Worm (Caenorhabditis elegans): ENCODE measurements around the gene srh-246.

The srh-246 gene

DNA sequence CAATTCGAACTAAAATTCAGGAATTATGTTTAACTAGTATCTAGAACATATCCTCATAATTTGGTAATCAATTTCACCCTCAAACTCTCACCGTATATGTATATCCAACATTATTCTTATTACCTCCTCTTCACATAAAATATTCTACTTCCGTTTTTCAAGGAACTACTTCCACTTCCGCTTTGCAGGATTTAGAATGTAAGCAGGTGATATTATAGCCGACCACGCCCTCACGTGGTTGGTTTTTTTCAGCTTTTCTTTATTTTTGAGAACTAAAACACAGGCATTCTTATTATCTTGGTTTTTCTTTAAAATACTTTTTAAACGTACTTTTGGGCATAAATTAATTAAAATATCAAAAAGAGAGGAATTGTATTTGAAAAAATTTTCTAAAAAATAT, 39.7 kb downstream of the srh-246 start:
- TF ChIP-seq swsn-7 (tag; optimal IDR thresholded peaks at IDR 0.05) (peak; percentile 28), isw-1 (GFP tag; IDR thresholded peaks at IDR 0.05) (no peak), hlh-4 (tag; optimal IDR thresholded peaks at IDR 0.05) (peak; percentile 97), nhr-11 (tag; optimal IDR thresholded peaks at IDR 0.05) (peak; percentile 27), nhr-20 (tag; optimal IDR thresholded peaks at IDR 0.05) (peak; percentile 44), nhr-71 (tag; optimal IDR thresholded peaks at IDR 0.05) (peak; percentile 82), zip-4 (GFP tag; optimal IDR thresholded peaks at IDR 0.05) (no peak), fkh-8 (tag; optimal IDR thresholded peaks at IDR 0.05) (peak; percentile 93), efl-3 (GFP tag; optimal IDR thresholded peaks at IDR 0.05) (no peak), lsy-2 (tag; optimal IDR thresholded peaks at IDR 0.05) (peak in 1 of 2 experiments; percentile 38), unc-30 (tag; optimal IDR thresholded peaks at IDR 0.05) (no peak), sox-4 (tag; optimal IDR thresholded peaks at IDR 0.05) (peak; percentile 43), lin-14 (GFP tag; optimal IDR thresholded peaks at IDR 0.05) (peak; percentile 75), dsc-1 (tag; optimal IDR thresholded peaks at IDR 0.05) (no peak), nhr-47 (tag; optimal IDR thresholded peaks at IDR 0.05) (peak; percentile 77), lin-15B (tag; optimal IDR thresholded peaks at IDR 0.05) (no peak), unc-86 (tag; optimal IDR thresholded peaks at IDR 0.05) (peak; percentile 34), aly-2 (tag; optimal IDR thresholded peaks at IDR 0.05) (no peak), pqm-1 (tag; optimal IDR thresholded peaks at IDR 0.05) (no peak)

DNA sequence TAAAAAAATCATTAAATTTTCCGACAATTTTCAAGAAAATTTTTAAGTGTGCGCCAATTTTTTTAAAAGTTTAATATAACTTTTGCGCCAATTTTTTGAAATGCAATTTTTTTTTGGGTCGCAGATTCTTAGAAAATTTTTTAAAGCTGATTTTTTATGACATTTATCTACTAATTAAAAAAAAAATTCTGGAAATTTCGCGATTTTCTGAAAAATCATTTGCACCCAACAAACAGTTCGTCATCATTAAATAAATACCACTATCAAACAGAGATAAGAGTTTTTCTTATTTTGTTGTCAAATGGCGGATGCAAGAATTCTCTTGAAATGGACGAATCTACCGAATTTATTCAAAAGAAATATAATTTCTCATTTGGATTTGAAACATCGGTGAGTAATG, 42.3 kb downstream of the srh-246 start, which contains the start of gene F48G7.13:
TSS of gene F48G7.13 (plus strand) at position 301 of the 400 bp plus-strand sequence.
- no peak for TF ChIP-seq pqm-1 (tag; optimal IDR thresholded peaks at IDR 0.05)
- no peak for TF ChIP-seq ceh-90 (tag; optimal IDR thresholded peaks at IDR 0.05)
- no peak for TF ChIP-seq nhr-84 (tag; optimal IDR thresholded peaks at IDR 0.05)
- no peak for TF ChIP-seq vab-15 (tag; optimal IDR thresholded peaks at IDR 0.05)
- TF ChIP-seq nhr-90 (tag; optimal IDR thresholded peaks at IDR 0.05; ENCODE audit: poor library complexity): no peak
- TF ChIP-seq isw-1 (GFP tag; IDR thresholded peaks at IDR 0.05): no peak
- no peak for TF ChIP-seq nhr-11 (tag; optimal IDR thresholded peaks at IDR 0.05)
- no peak for TF ChIP-seq nhr-85 (tag)
- TF ChIP-seq ceh-8 (GFP tag; optimal IDR thresholded peaks at IDR 0.05): no peak

DNA sequence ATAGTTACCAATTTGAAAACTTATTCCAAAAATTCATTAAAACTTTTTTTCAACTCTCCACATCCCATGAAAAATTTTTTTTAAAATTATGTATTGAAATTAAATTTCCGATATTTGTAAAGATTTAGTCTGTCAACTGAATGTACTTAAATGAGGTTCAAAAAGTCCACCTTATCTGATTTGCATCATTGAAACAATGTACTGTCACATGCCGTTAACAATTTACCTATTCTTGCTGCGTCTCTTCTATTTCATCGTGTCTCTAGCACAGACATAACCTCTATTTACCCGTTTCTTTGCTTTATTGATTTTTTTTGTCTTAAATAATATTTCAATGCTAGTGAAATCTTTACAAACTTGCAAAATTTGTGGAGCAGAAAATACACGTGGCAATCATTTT, 47.4 kb downstream of the srh-246 start, which contains the start of gene nhr-90:
TSS of gene nhr-90 (plus strand) at position 296 of the 400 bp plus-strand sequence.
- TF ChIP-seq vab-15 (tag; optimal IDR thresholded peaks at IDR 0.05) (no peak), C16A3.4 (tag; optimal IDR thresholded peaks at IDR 0.05) (peak; percentile 5), lin-35 (GFP tag; optimal IDR thresholded peaks at IDR 0.05) (peak in 1 of 2 experiments; percentile 46), nhr-20 (tag; optimal IDR thresholded peaks at IDR 0.05) (peak; percentile 55), skn-1 (tag; optimal IDR thresholded peaks at IDR 0.05) (peak; percentile 18), blmp-1 (tag; optimal IDR thresholded peaks at IDR 0.05) (peak; percentile 0), nhr-11 (tag; optimal IDR thresholded peaks at IDR 0.05) (no peak), pax-3 (tag; optimal IDR thresholded peaks at IDR 0.05) (no peak), nhr-85 (tag) (peak; percentile 72), efl-1 (optimal IDR thresholded peaks at IDR 0.05) (no peak), efl-1 (GFP tag; optimal IDR thresholded peaks at IDR 0.05 in 1 of 2) (peak in 1 of 2 experiments; percentile 46)

DNA sequence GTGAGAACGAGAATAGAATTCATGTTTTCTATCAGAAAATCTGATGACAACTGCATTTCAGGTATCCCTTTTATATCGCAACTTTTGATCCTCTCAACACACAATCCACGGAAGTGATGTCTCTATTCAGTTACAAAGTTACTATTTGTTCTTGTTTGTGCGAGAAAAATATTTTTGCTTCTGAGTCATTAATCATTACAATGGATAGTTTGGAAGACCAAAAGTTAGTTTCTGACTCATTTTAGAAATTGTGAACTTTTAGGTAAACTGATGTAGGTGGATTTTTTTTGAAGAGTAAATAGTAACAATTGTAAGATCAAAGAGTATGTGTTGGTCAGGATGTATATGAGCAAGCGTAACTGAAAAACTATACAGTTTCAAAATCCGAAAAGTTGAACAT, 47.9 kb downstream of the srh-246 start, which contains the start of gene srlf-36:
TSS of gene srlf-36 (minus strand) at position 101 of the 400 bp plus-strand sequence.
- no peak for TF ChIP-seq lin-35 (GFP tag; optimal IDR thresholded peaks at IDR 0.05)
- TF ChIP-seq blmp-1 (tag; optimal IDR thresholded peaks at IDR 0.05): no peak
- no peak for TF ChIP-seq nhr-19 (GFP tag; conservative IDR thresholded peaks at IDR 0.05)
- no peak for TF ChIP-seq unc-98 (GFP tag; IDR thresholded peaks at IDR 0.05)
- TF ChIP-seq pqm-1 (tag; optimal IDR thresholded peaks at IDR 0.05): no peak
- no peak for TF ChIP-seq F16B12.6 (tag; optimal IDR thresholded peaks at IDR 0.05)
- no peak for TF ChIP-seq vab-15 (tag; optimal IDR thresholded peaks at IDR 0.05)
- TF ChIP-seq lin-13 (GFP tag; optimal IDR thresholded peaks at IDR 0.05): no peak
- TF ChIP-seq dpl-1 (GFP tag; optimal IDR thresholded peaks at IDR 0.05): no peak
- no peak for TF ChIP-seq alr-1 (tag; optimal IDR thresholded peaks at IDR 0.05; ENCODE audit: borderline replicate concordance)
- TF ChIP-seq hlh-4 (tag; optimal IDR thresholded peaks at IDR 0.05): no peak
- TF ChIP-seq unc-62 (GFP tag; optimal IDR thresholded peaks at IDR 0.05): no peak
- no peak for TF ChIP-seq lsy-2 (tag; optimal IDR thresholded peaks at IDR 0.05)
- TF ChIP-seq nhr-12 (tag; optimal IDR thresholded peaks at IDR 0.05): no peak
- TF ChIP-seq lin-39 (tag; optimal IDR thresholded peaks at IDR 0.05): no peak
- no peak for TF ChIP-seq unc-86 (tag; optimal IDR thresholded peaks at IDR 0.05)
- TF ChIP-seq nhr-28 (tag; optimal IDR thresholded peaks at IDR 0.05): no peak
- TF ChIP-seq efl-1 (optimal IDR thresholded peaks at IDR 0.05): no peak
- TF ChIP-seq efl-1 (GFP tag; optimal IDR thresholded peaks at IDR 0.05 in 1 of 2): no peak
- TF ChIP-seq fos-1 (tag; optimal IDR thresholded peaks at IDR 0.05): no peak
